Worm (Caenorhabditis elegans) whole organism, L1 larva: Measurements from ENCODE around the gene C01G5.7.
A peak's percentile ranks its signal among the peaks of the same experiment; 100 is the strongest.

Source experiments
- C16A3.4 ChIP-seq: fragments of 150-350 bp; optimal IDR thresholded peaks from 2 replicates; lab custom pipeline; 2014; ENCODE audit warnings: missing biosample characterization, missing genetic modification characterization
- C34B4.2 ChIP-seq: sonication (generic microtip); optimal IDR thresholded peaks from 2 replicates; lab custom pipeline; 2017; ENCODE audit warnings: mild to moderate bottlenecking, missing genetic modification characterization, missing compliant biosample characterization
- Y116A8C.19 ChIP-seq: sonication (generic microtip); optimal IDR thresholded peaks from 2 replicates; lab custom pipeline; 2016; ENCODE audit warnings: missing compliant biosample characterization, missing genetic modification characterization, borderline replicate concordance
- aly-2 ChIP-seq: fragments of 150-350 bp; optimal IDR thresholded peaks from 2 replicates; lab custom pipeline; 2014; ENCODE audit warnings: missing biosample characterization, missing genetic modification characterization
- blmp-1 ChIP-seq: fragments of 150-350 bp; optimal IDR thresholded peaks from 2 replicates; lab custom pipeline; 2014; ENCODE audit warnings: missing biosample characterization, missing genetic modification characterization
- ceh-8 ChIP-seq: fragments of 200-800 bp; sonication (Bioruptor generic); optimal IDR thresholded peaks from 2 replicates; lab custom pipeline; 2018; ENCODE audit warnings: mild to moderate bottlenecking, missing genetic modification characterization, moderate library complexity, missing compliant biosample characterization
- ceh-82 ChIP-seq, 3 experiments: fragments of 150-350 bp in 1 of 3; sonication (generic microtip) in 2 of 3; optimal IDR thresholded peaks; 2 replicates each; lab custom pipeline; 2014 to 2017; ENCODE audit warnings: missing biosample characterization in 3 of 3, missing genetic modification characterization in 3 of 3
- ceh-88 ChIP-seq: fragments of 200-800 bp; sonication (Bioruptor generic); IDR thresholded peaks from 2 replicates; pipeline ENCODE4 v1.3.6; 2022; ENCODE audit warnings: missing genetic modification characterization, missing compliant biosample characterization
- ceh-90 ChIP-seq: sonication (generic microtip); optimal IDR thresholded peaks from 2 replicates; lab custom pipeline; 2016; ENCODE audit warnings: missing genetic modification characterization, missing compliant biosample characterization
- dpl-1 ChIP-seq, 3 experiments: fragments of 150-350 bp in 2 of 3; sonication (generic microtip) in 1 of 3; optimal IDR thresholded peaks; 2 replicates each; lab custom pipeline; 2014 to 2017; ENCODE audit warnings: missing biosample characterization in 3 of 3, missing genetic modification characterization in 3 of 3, missing genetic modification reagents in 3 of 3
- dsc-1 ChIP-seq: sonication (generic microtip); optimal IDR thresholded peaks from 2 replicates; lab custom pipeline; 2016; ENCODE audit warnings: mild to moderate bottlenecking, missing genetic modification characterization, missing compliant biosample characterization
- egl-27 ChIP-seq, 2 experiments: fragments of 150-350 bp in 1 of 2; sonication (generic microtip); optimal IDR thresholded peaks; 3 replicates each; lab custom pipeline; 2017 to 2018; ENCODE audit warnings: missing biosample characterization in 2 of 2, missing genetic modification characterization in 2 of 2, missing genetic modification reagents in 2 of 2
- elt-3 ChIP-seq, 6 experiments: fragments of 150-350 bp in 1 of 6; sonication (generic microtip); optimal IDR thresholded peaks; 2 replicates each; lab custom pipeline; 2017 to 2018; ENCODE audit warnings: missing biosample characterization in 6 of 6, missing genetic modification characterization in 6 of 6, inconsistent platforms in 1 of 6
- ets-5 ChIP-seq: fragments of 200-800 bp; sonication (Bioruptor generic); IDR thresholded peaks from 2 replicates; pipeline ENCODE4 v1.3.6; 2022; ENCODE audit warnings: missing genetic modification characterization, missing compliant biosample characterization
- fkh-8 ChIP-seq: sonication (generic microtip); optimal IDR thresholded peaks from 2 replicates; lab custom pipeline; 2016; ENCODE audit warnings: mild to moderate bottlenecking, missing genetic modification characterization, missing compliant biosample characterization
- grh-1 ChIP-seq: fragments of 200-800 bp; sonication (Bioruptor generic); IDR thresholded peaks from 2 replicates; pipeline ENCODE4 v1.3.6; 2022; ENCODE audit warnings: missing genetic modification reagents, missing genetic modification characterization, missing compliant biosample characterization
- hlh-17 ChIP-seq: fragments of 200-800 bp; sonication (Bioruptor generic); optimal IDR thresholded peaks from 2 replicates; lab custom pipeline; 2018; ENCODE audit warnings: missing genetic modification characterization, mild to moderate bottlenecking, missing compliant biosample characterization, moderate library complexity, borderline replicate concordance
- hlh-4 ChIP-seq: sonication (generic microtip); optimal IDR thresholded peaks from 2 replicates; lab custom pipeline; 2016; ENCODE audit warnings: mild to moderate bottlenecking, missing genetic modification characterization, missing compliant biosample characterization
- jun-1 ChIP-seq: fragments of 150-350 bp; optimal IDR thresholded peaks from 2 replicates; lab custom pipeline; 2014; ENCODE audit warnings: missing biosample characterization, missing genetic modification reagents, missing genetic modification characterization
- lin-14 ChIP-seq: fragments of 200-800 bp; sonication (Bioruptor generic); optimal IDR thresholded peaks from 2 replicates; lab custom pipeline; 2018; ENCODE audit warnings: mild to moderate bottlenecking, missing genetic modification characterization, moderate library complexity, missing compliant biosample characterization
- lin-35 ChIP-seq, 2 experiments: fragments of 150-350 bp; optimal IDR thresholded peaks; 2 replicates each; lab custom pipeline; 2014; ENCODE audit warnings: missing biosample characterization in 2 of 2, missing genetic modification characterization in 2 of 2, missing genetic modification reagents in 2 of 2
- lir-3 ChIP-seq: sonication (generic microtip); optimal IDR thresholded peaks from 2 replicates; lab custom pipeline; 2016; ENCODE audit warnings: mild to moderate bottlenecking, missing genetic modification characterization, moderate library complexity, missing compliant biosample characterization; ENCODE audit not compliant: poor library complexity
- lsy-2 ChIP-seq, 2 experiments: fragments of 150-350 bp; optimal IDR thresholded peaks; 2 replicates each; lab custom pipeline; 2014; ENCODE audit warnings: missing biosample characterization in 2 of 2, missing genetic modification characterization in 2 of 2
- mep-1 ChIP-seq: fragments of 150-350 bp; optimal IDR thresholded peaks from 2 replicates; lab custom pipeline; 2014; ENCODE audit warnings: missing biosample characterization, missing genetic modification characterization
- nhr-11 ChIP-seq: fragments of 150-350 bp; optimal IDR thresholded peaks from 2 replicates; lab custom pipeline; 2014; ENCODE audit warnings: missing biosample characterization, missing genetic modification characterization
- nhr-20 ChIP-seq: sonication (generic microtip); optimal IDR thresholded peaks from 2 replicates; lab custom pipeline; 2016; ENCODE audit warnings: mild to moderate bottlenecking, missing genetic modification characterization, missing compliant biosample characterization
- nhr-237 ChIP-seq: fragments of 150-350 bp; optimal IDR thresholded peaks from 2 replicates; lab custom pipeline; 2014; ENCODE audit warnings: missing biosample characterization, missing genetic modification characterization
- nhr-47 ChIP-seq: sonication (generic microtip); optimal IDR thresholded peaks from 2 replicates; lab custom pipeline; 2016; ENCODE audit warnings: mild to moderate bottlenecking, missing genetic modification characterization, moderate library complexity, missing compliant biosample characterization
- nhr-71 ChIP-seq: sonication (generic microtip); optimal IDR thresholded peaks from 2 replicates; lab custom pipeline; 2016; ENCODE audit warnings: mild to moderate bottlenecking, missing genetic modification characterization, moderate library complexity, missing compliant biosample characterization
- nhr-76 ChIP-seq: sonication (generic microtip); optimal IDR thresholded peaks from 2 replicates; lab custom pipeline; 2017; ENCODE audit warnings: missing biosample characterization, missing genetic modification characterization
- nhr-77 ChIP-seq: fragments of 150-350 bp; optimal IDR thresholded peaks from 2 replicates; lab custom pipeline; 2014; ENCODE audit warnings: missing biosample characterization, missing genetic modification characterization
- nhr-85 ChIP-seq: sonication (generic microtip); peaks from one replicate; lab custom pipeline; 2016; ENCODE audit warnings: missing genetic modification characterization, inconsistent platforms, missing compliant biosample characterization
- nhr-90 ChIP-seq: sonication (generic microtip); optimal IDR thresholded peaks from 2 replicates; lab custom pipeline; 2016; ENCODE audit warnings: mild to moderate bottlenecking, missing genetic modification characterization, missing compliant biosample characterization; ENCODE audit not compliant: poor library complexity
- pax-3 ChIP-seq: fragments of 200-800 bp; sonication (Bioruptor generic); optimal IDR thresholded peaks from 2 replicates; lab custom pipeline; 2018; ENCODE audit warnings: mild to moderate bottlenecking, missing genetic modification characterization, moderate library complexity, missing compliant biosample characterization
- rnt-1 ChIP-seq: sonication (generic microtip); optimal IDR thresholded peaks from 2 replicates; lab custom pipeline; 2016; ENCODE audit warnings: mild to moderate bottlenecking, missing genetic modification characterization, moderate library complexity, missing compliant biosample characterization
- snpc-4 ChIP-seq: fragments of 150-350 bp; optimal IDR thresholded peaks from 2 replicates; lab custom pipeline; 2014; ENCODE audit warnings: missing biosample characterization, missing genetic modification characterization
- snu-23 ChIP-seq: sonication (generic microtip); optimal IDR thresholded peaks from 2 replicates; lab custom pipeline; 2016; ENCODE audit warnings: missing genetic modification characterization, missing compliant biosample characterization
- sox-4 ChIP-seq: sonication (generic microtip); optimal IDR thresholded peaks from 2 replicates; lab custom pipeline; 2016; ENCODE audit warnings: missing genetic modification characterization, missing compliant biosample characterization
- sup-37 ChIP-seq: fragments of 200-800 bp; sonication (Bioruptor generic); optimal IDR thresholded peaks from 2 replicates; lab custom pipeline; 2018; ENCODE audit warnings: mild to moderate bottlenecking, missing genetic modification characterization, missing compliant biosample characterization
- swsn-7 ChIP-seq: sonication (generic microtip); optimal IDR thresholded peaks from 2 replicates; lab custom pipeline; 2016; ENCODE audit warnings: missing genetic modification characterization, missing compliant biosample characterization
- tbx-2 ChIP-seq: sonication (generic microtip); optimal IDR thresholded peaks from 2 replicates; lab custom pipeline; 2016; ENCODE audit warnings: missing genetic modification characterization, missing compliant biosample characterization
- unc-130 ChIP-seq: fragments of 150-350 bp; optimal IDR thresholded peaks from 2 replicates; lab custom pipeline; 2017; ENCODE audit warnings: missing biosample characterization, missing genetic modification characterization, inconsistent platforms
- unc-86 ChIP-seq: sonication (generic microtip); optimal IDR thresholded peaks from 2 replicates; lab custom pipeline; 2016; ENCODE audit warnings: missing genetic modification characterization, missing compliant biosample characterization
- unc-98 ChIP-seq: fragments of 200-800 bp; sonication (Bioruptor generic); IDR thresholded peaks from 2 replicates; pipeline ENCODE4 v1.3.6; 2022; ENCODE audit warnings: missing genetic modification characterization, missing compliant biosample characterization
- xbp-1 ChIP-seq: sonication (generic microtip); optimal IDR thresholded peaks from 2 replicates; lab custom pipeline; 2016; ENCODE audit warnings: missing genetic modification characterization, missing compliant biosample characterization
- zip-4 ChIP-seq: fragments of 200-800 bp; sonication (Bioruptor generic); optimal IDR thresholded peaks from 2 replicates; lab custom pipeline; 2018; ENCODE audit warnings: mild to moderate bottlenecking, missing genetic modification characterization, moderate library complexity, missing compliant biosample characterization
- ztf-11 ChIP-seq, 2 experiments: sonication (generic microtip); optimal IDR thresholded peaks; 2 replicates each; lab custom pipeline; 2016 to 2017; ENCODE audit warnings: missing genetic modification characterization in 2 of 2, missing biosample characterization in 1 of 2, missing compliant biosample characterization in 1 of 2
- ztf-4 ChIP-seq: fragments of 150-350 bp; optimal IDR thresholded peaks from 2 replicates; lab custom pipeline; 2014; ENCODE audit warnings: missing biosample characterization, missing genetic modification characterization

The C01G5.7 gene

ce11 chrIV:6506424-6506823 is 11.5 kb upstream of the C01G5.7 start, which contains the start of gene pqn-89:
pqn-89 (plus strand) TSS chrIV:6506724.
- TF ChIP-seq unc-86 (tag; lab: Kevin White, UChicago), result no peak
- no peak for TF ChIP-seq unc-130 (tag; lab: Kevin White, UChicago)
- TF ChIP-seq fkh-8 (tag; lab: Kevin White, UChicago), result no peak
- TF ChIP-seq sup-37, result no peak
- TF ChIP-seq nhr-47, result no peak
- no peak for TF ChIP-seq ets-5 (GFP tag; lab: Robert Waterston, UW)
- no peak for TF ChIP-seq xbp-1 (tag; lab: Kevin White, UChicago)
- TF ChIP-seq ceh-90 (tag; lab: Kevin White, UChicago), result no peak
- TF ChIP-seq aly-2, result no peak
- TF ChIP-seq ceh-82 (tag; optimal IDR thresholded peaks at IDR 0.05; lab: Kevin White, UChicago), result no peak
- no peak for TF ChIP-seq elt-3 (tag; optimal IDR thresholded peaks at IDR 0.05; lab: Kevin White, UChicago)
- TF ChIP-seq, all 84 proteins: peak for 0

ce11 chrIV:6511767-6512166 is 6.2 kb upstream of the C01G5.7 start:
- TF ChIP-seq snpc-4 (tag; lab: Kevin White, UChicago) (no peak), dsc-1 (tag; lab: Kevin White, UChicago) (no peak), blmp-1 (no peak), lin-14 (GFP tag; lab: Kevin White, UChicago) (no peak), swsn-7 (tag; lab: Kevin White, UChicago) (peak; percentile 0), rnt-1 (tag; lab: Kevin White, UChicago) (no peak), dpl-1 (GFP tag; optimal IDR thresholded peaks at IDR 0.05; lab: Kevin White, UChicago) (no peak), jun-1 (tag; lab: Kevin White, UChicago) (no peak), lir-3 (no peak), lin-35 (GFP tag; optimal IDR thresholded peaks at IDR 0.05; lab: Kevin White, UChicago) (no peak), nhr-47 (peak; percentile 64), ceh-90 (tag; lab: Kevin White, UChicago) (no peak), ztf-11 (tag; optimal IDR thresholded peaks at IDR 0.05; lab: Kevin White, UChicago) (no peak), nhr-237 (tag; lab: Kevin White, UChicago) (no peak), ztf-4 (tag; lab: Kevin White, UChicago) (no peak), fkh-8 (tag; lab: Kevin White, UChicago) (peak; percentile 61), nhr-76 (tag; lab: Kevin White, UChicago) (no peak), nhr-11 (tag; lab: Kevin White, UChicago) (no peak), nhr-90 (no peak), hlh-4 (tag; lab: Kevin White, UChicago) (peak; percentile 91), ceh-88 (GFP tag; lab: Robert Waterston, UW) (no peak), mep-1 (tag; lab: Kevin White, UChicago) (no peak), C16A3.4 (no peak), nhr-77 (tag; lab: Kevin White, UChicago) (no peak), nhr-71 (tag; lab: Kevin White, UChicago) (peak; percentile 60), grh-1 (GFP tag; lab: Robert Waterston, UW) (no peak), snu-23 (no peak), nhr-85 (tag; lab: Kevin White, UChicago) (no peak), hlh-17 (GFP tag; lab: Kevin White, UChicago) (no peak), tbx-2 (tag; lab: Kevin White, UChicago) (no peak), pax-3 (tag; lab: Kevin White, UChicago) (no peak), unc-98 (GFP tag; lab: Robert Waterston, UW) (no peak)

ce11 chrIV:6514700-6515099 is 3.3 kb upstream of the C01G5.7 start:
- no peak for TF ChIP-seq ceh-90 (tag; lab: Kevin White, UChicago)
- peak; percentile 79 for TF ChIP-seq nhr-11 (tag; lab: Kevin White, UChicago)
- no peak for TF ChIP-seq egl-27 (tag; optimal IDR thresholded peaks at IDR 0.05; lab: Kevin White, UChicago)
- TF ChIP-seq ets-5 (GFP tag; lab: Robert Waterston, UW), result no peak
- TF ChIP-seq zip-4 (GFP tag; lab: Kevin White, UChicago), result peak; percentile 3
- TF ChIP-seq nhr-90, result no peak
- TF ChIP-seq elt-3 (tag; optimal IDR thresholded peaks at IDR 0.05; lab: Kevin White, UChicago), result no peak
- TF ChIP-seq swsn-7 (tag; lab: Kevin White, UChicago), result peak; percentile 73
- no peak for TF ChIP-seq Y116A8C.19
- TF ChIP-seq nhr-71 (tag; lab: Kevin White, UChicago), result peak; percentile 94
- peak; percentile 71 for TF ChIP-seq unc-86 (tag; lab: Kevin White, UChicago)
- no peak for TF ChIP-seq ceh-8 (GFP tag; lab: Kevin White, UChicago)
- TF ChIP-seq sox-4, result peak; percentile 53
- TF ChIP-seq lsy-2 (tag; optimal IDR thresholded peaks at IDR 0.05; lab: Kevin White, UChicago), result peak in 1 of 2 experiments; percentile 34
- TF ChIP-seq snu-23, result no peak
- TF ChIP-seq hlh-17 (GFP tag; lab: Kevin White, UChicago), result no peak
- peak; percentile 77 for TF ChIP-seq pax-3 (tag; lab: Kevin White, UChicago)
- TF ChIP-seq ceh-82 (tag; optimal IDR thresholded peaks at IDR 0.05; lab: Kevin White, UChicago), result no peak
- no peak for TF ChIP-seq C34B4.2
- peak; percentile 33 for TF ChIP-seq xbp-1 (tag; lab: Kevin White, UChicago)
- TF ChIP-seq nhr-20 (tag; lab: Kevin White, UChicago), result peak; percentile 16
